Worm (Caenorhabditis elegans) whole organism, L2 larva: ENCODE results near the gene vha-1.

Experiments used
- C34F6.9 ChIP-seq: fragments of 150-350 bp; optimal IDR thresholded peaks from 2 replicates; lab custom pipeline; 2014; ENCODE audit warnings: missing biosample characterization, missing genetic modification characterization
- F13H6.1 ChIP-seq: sonication (generic microtip); optimal IDR thresholded peaks from 2 replicates; lab custom pipeline; 2016; ENCODE audit warnings: missing genetic modification characterization, missing compliant biosample characterization
- R02D3.7 ChIP-seq: fragments of 150-350 bp; optimal IDR thresholded peaks from 2 replicates; lab custom pipeline; 2014; ENCODE audit warnings: missing biosample characterization, missing genetic modification characterization
- Y55F3AM.14 ChIP-seq: fragments of 200-800 bp; sonication (Bioruptor generic); optimal IDR thresholded peaks from 2 replicates; lab custom pipeline; 2018; ENCODE audit warnings: mild to moderate bottlenecking, missing genetic modification characterization, missing compliant biosample characterization
- ZK546.5 ChIP-seq: sonication (generic microtip); optimal IDR thresholded peaks from 2 replicates; lab custom pipeline; 2017; ENCODE audit warnings: missing biosample characterization, missing genetic modification characterization
- alr-1 ChIP-seq: fragments of 150-350 bp; optimal IDR thresholded peaks from 2 replicates; lab custom pipeline; 2014; ENCODE audit warnings: missing biosample characterization, missing genetic modification characterization
- aly-2 ChIP-seq: fragments of 150-350 bp; optimal IDR thresholded peaks from 2 replicates; lab custom pipeline; 2014; ENCODE audit warnings: missing biosample characterization, missing genetic modification characterization
- ama-1 ChIP-seq: fragments of 150-350 bp; optimal IDR thresholded peaks from 2 replicates; lab custom pipeline; 2018; ENCODE audit warnings: inconsistent platforms
- blmp-1 ChIP-seq: sonication (generic microtip); optimal IDR thresholded peaks from 2 replicates; lab custom pipeline; 2017; ENCODE audit warnings: missing genetic modification characterization, mild to moderate bottlenecking, missing compliant biosample characterization, antibody characterized with exemption, moderate library complexity; ENCODE audit not compliant: insufficient read depth
- ceh-16 ChIP-seq: fragments of 150-350 bp; optimal IDR thresholded peaks from 2 replicates; lab custom pipeline; 2014; ENCODE audit warnings: missing biosample characterization, missing genetic modification characterization
- crh-2 ChIP-seq: sonication (generic microtip); optimal IDR thresholded peaks from 2 replicates; lab custom pipeline; 2017; ENCODE audit warnings: missing biosample characterization, missing genetic modification characterization
- dmd-4 ChIP-seq: sonication (generic microtip); optimal IDR thresholded peaks from 2 replicates; lab custom pipeline; 2017; ENCODE audit warnings: missing biosample characterization, missing genetic modification characterization
- egl-27 ChIP-seq: sonication (generic microtip); optimal IDR thresholded peaks from 3 replicates; lab custom pipeline; 2017; ENCODE audit warnings: missing biosample characterization, missing genetic modification reagents, missing genetic modification characterization
- elt-1 ChIP-seq: fragments of 150-350 bp; optimal IDR thresholded peaks from 2 replicates; lab custom pipeline; 2014; ENCODE audit warnings: missing biosample characterization, missing genetic modification characterization
- elt-3 ChIP-seq: sonication (generic microtip); optimal IDR thresholded peaks from 2 replicates; lab custom pipeline; 2017; ENCODE audit warnings: missing biosample characterization, missing genetic modification characterization
- fos-1 ChIP-seq: fragments of 150-350 bp; optimal IDR thresholded peaks from 2 replicates; lab custom pipeline; 2014; ENCODE audit warnings: missing biosample characterization, missing genetic modification characterization
- gmeb-1 ChIP-seq: fragments of 150-350 bp; optimal IDR thresholded peaks from 2 replicates; lab custom pipeline; 2014; ENCODE audit warnings: missing biosample characterization, missing genetic modification characterization
- lin-11 ChIP-seq: fragments of 150-350 bp; sonication (generic microtip); optimal IDR thresholded peaks from 2 replicates; lab custom pipeline; 2014; ENCODE audit warnings: missing biosample characterization, missing genetic modification characterization, inconsistent platforms, mixed read lengths
- lin-13 ChIP-seq: fragments of 150-350 bp; optimal IDR thresholded peaks from 2 replicates; lab custom pipeline; 2014; ENCODE audit warnings: missing biosample characterization, missing genetic modification reagents, missing genetic modification characterization
- lin-39 ChIP-seq: fragments of 150-350 bp; optimal IDR thresholded peaks from 2 replicates; lab custom pipeline; 2014; ENCODE audit warnings: missing biosample characterization, missing genetic modification reagents, missing genetic modification characterization
- lsy-2 ChIP-seq, 2 experiments: fragments of 150-350 bp in 1 of 2; sonication (generic microtip) in 1 of 2; optimal IDR thresholded peaks; 2 replicates each; lab custom pipeline; 2014 to 2017; ENCODE audit warnings: missing biosample characterization in 2 of 2, missing genetic modification characterization in 2 of 2
- mab-5 ChIP-seq: fragments of 150-350 bp; optimal IDR thresholded peaks from 2 replicates; lab custom pipeline; 2014; ENCODE audit warnings: missing biosample characterization, missing genetic modification characterization
- mbf-1 ChIP-seq: sonication (generic microtip); optimal IDR thresholded peaks from 2 replicates; lab custom pipeline; 2017; ENCODE audit warnings: missing biosample characterization, missing genetic modification characterization
- mdl-1 ChIP-seq, 2 experiments: fragments of 150-350 bp in 1 of 2; sonication (generic microtip) in 1 of 2; optimal IDR thresholded peaks; 2 replicates each; lab custom pipeline; 2017; ENCODE audit warnings: missing biosample characterization in 2 of 2, missing genetic modification characterization in 2 of 2
- nhr-10 ChIP-seq: sonication (generic microtip); optimal IDR thresholded peaks from 2 replicates; lab custom pipeline; 2017; ENCODE audit warnings: missing biosample characterization, missing genetic modification characterization
- nhr-12 ChIP-seq: fragments of 150-350 bp; optimal IDR thresholded peaks from 2 replicates; lab custom pipeline; 2014; ENCODE audit warnings: missing biosample characterization, missing genetic modification characterization
- nhr-129 ChIP-seq: fragments of 150-350 bp; optimal IDR thresholded peaks from 2 replicates; lab custom pipeline; 2014; ENCODE audit warnings: missing biosample characterization, missing genetic modification characterization
- nhr-21 ChIP-seq: fragments of 150-350 bp; optimal IDR thresholded peaks from 2 replicates; lab custom pipeline; 2014; ENCODE audit warnings: missing biosample characterization, missing genetic modification characterization
- nhr-23 ChIP-seq: fragments of 150-350 bp; optimal IDR thresholded peaks from 2 replicates; lab custom pipeline; 2014; ENCODE audit warnings: missing biosample characterization, missing genetic modification reagents, missing genetic modification characterization
- nhr-25 ChIP-seq: fragments of 150-350 bp; sonication (generic microtip); optimal IDR thresholded peaks from 3 replicates; lab custom pipeline; 2014; ENCODE audit warnings: missing biosample characterization, missing genetic modification characterization
- nhr-77 ChIP-seq: fragments of 150-350 bp; optimal IDR thresholded peaks from 2 replicates; lab custom pipeline; 2014; ENCODE audit warnings: missing biosample characterization, missing genetic modification characterization
- peb-1 ChIP-seq: fragments of 150-350 bp; optimal IDR thresholded peaks from 2 replicates; lab custom pipeline; 2014; ENCODE audit warnings: missing biosample characterization, missing genetic modification characterization
- sem-4 ChIP-seq: fragments of 150-350 bp; optimal IDR thresholded peaks from 2 replicates; lab custom pipeline; 2014; ENCODE audit warnings: missing biosample characterization, missing genetic modification reagents, missing genetic modification characterization
- skn-1 ChIP-seq: sonication (generic microtip); optimal IDR thresholded peaks from 2 replicates; lab custom pipeline; 2017; ENCODE audit warnings: missing biosample characterization, missing genetic modification characterization
- sma-3 ChIP-seq: sonication (generic microtip); optimal IDR thresholded peaks from 2 replicates; lab custom pipeline; 2016; ENCODE audit warnings: missing genetic modification reagents, missing genetic modification characterization, missing compliant biosample characterization
- sma-9 ChIP-seq, 2 experiments: fragments of 150-350 bp in 1 of 2; sonication (generic microtip) in 1 of 2; optimal IDR thresholded peaks; 2 replicates each; lab custom pipeline; 2014 to 2016; ENCODE audit warnings: missing genetic modification characterization in 2 of 2, mild to moderate bottlenecking in 1 of 2, missing biosample characterization in 1 of 2, missing compliant biosample characterization in 1 of 2, missing genetic modification reagents in 1 of 2, moderate library complexity in 1 of 2
- snpc-4 ChIP-seq: fragments of 150-350 bp; optimal IDR thresholded peaks from 2 replicates; lab custom pipeline; 2014; ENCODE audit warnings: missing biosample characterization, missing genetic modification characterization
- unc-39 ChIP-seq: fragments of 150-350 bp; optimal IDR thresholded peaks from 2 replicates; lab custom pipeline; 2014; ENCODE audit warnings: missing biosample characterization, missing genetic modification characterization
- unc-55 ChIP-seq: fragments of 150-350 bp; sonication (generic microtip); optimal IDR thresholded peaks from 3 replicates; lab custom pipeline; 2014; ENCODE audit warnings: missing biosample characterization, missing genetic modification reagents, missing genetic modification characterization
- unc-62 ChIP-seq: fragments of 150-350 bp; optimal IDR thresholded peaks from 2 replicates; lab custom pipeline; 2014; ENCODE audit warnings: missing biosample characterization, missing genetic modification reagents, missing genetic modification characterization
- ztf-1 ChIP-seq: fragments of 200-800 bp; sonication (Bioruptor generic); conservative IDR thresholded peaks from 2 replicates; pipeline ENCODE4 v1.3.6; 2022; ENCODE audit warnings: missing genetic modification characterization, missing compliant biosample characterization
- ztf-4 ChIP-seq: fragments of 150-350 bp; optimal IDR thresholded peaks from 2 replicates; lab custom pipeline; 2014; ENCODE audit warnings: missing biosample characterization, missing genetic modification characterization

Gene vha-1

DNA sequence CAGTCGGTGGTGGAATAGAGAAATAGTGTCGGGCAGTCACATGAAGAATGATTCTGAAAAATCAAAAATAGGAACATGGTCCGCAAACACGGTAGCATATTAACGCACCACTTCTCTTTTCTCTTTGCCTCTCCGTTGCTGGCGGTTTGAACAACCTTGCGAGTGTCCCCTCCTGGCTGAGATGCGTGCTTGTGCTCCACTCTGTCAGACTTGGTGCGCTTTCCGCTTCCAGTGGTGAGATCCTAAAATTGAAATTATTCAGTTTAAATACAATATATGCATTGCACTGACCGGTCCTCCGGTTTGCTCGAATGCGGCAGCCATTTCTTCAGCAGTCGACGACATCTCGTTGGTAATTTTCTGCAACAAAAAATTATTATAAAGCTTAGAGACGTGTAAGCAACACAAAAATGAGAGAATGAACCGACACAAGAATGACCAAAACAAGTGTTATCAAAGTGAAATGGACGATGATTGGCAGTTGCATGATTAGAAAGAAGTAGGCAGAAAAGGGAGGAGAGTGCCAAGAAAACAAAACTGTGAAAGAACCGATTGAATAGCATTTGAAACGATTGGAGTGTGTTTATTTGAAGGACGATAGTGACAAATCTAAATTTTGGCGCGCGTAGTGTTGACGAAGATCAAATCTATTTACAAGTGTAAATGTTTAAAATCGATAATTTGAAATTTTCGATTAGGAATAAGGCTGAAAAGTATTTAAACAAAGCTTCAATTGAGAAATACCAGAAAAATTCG is 44.2 kb downstream of the vha-1 start, which contains the start of gene ZK632.9:
ZK632.9 (minus strand) TSS at position 360 of the 756 bp plus-strand sequence.
- peak; percentile 32 for TF ChIP-seq nhr-129
- TF ChIP-seq unc-62 (GFP tag; lab: Kevin White, UChicago) = no peak
- TF ChIP-seq fos-1 = peak; percentile 35
- TF ChIP-seq egl-27 (tag; lab: Kevin White, UChicago) = no peak
- peak; percentile 8 for TF ChIP-seq nhr-21 (tag; lab: Kevin White, UChicago)
- TF ChIP-seq unc-55 = peak; percentile 11
- no peak for TF ChIP-seq ztf-4 (tag; lab: Kevin White, UChicago)
- no peak for TF ChIP-seq nhr-77 (tag; lab: Kevin White, UChicago)
- peak; percentile 9 for TF ChIP-seq Y55F3AM.14 (GFP tag; lab: Kevin White, UChicago)
- no peak for TF ChIP-seq sma-3 (GFP tag; lab: Kevin White, UChicago)
- peak; percentile 34 for TF ChIP-seq skn-1 (tag; lab: Kevin White, UChicago)
- TF ChIP-seq nhr-12 = no peak
- peak; percentile 7 for TF ChIP-seq nhr-10 (tag; lab: Kevin White, UChicago)

DNA sequence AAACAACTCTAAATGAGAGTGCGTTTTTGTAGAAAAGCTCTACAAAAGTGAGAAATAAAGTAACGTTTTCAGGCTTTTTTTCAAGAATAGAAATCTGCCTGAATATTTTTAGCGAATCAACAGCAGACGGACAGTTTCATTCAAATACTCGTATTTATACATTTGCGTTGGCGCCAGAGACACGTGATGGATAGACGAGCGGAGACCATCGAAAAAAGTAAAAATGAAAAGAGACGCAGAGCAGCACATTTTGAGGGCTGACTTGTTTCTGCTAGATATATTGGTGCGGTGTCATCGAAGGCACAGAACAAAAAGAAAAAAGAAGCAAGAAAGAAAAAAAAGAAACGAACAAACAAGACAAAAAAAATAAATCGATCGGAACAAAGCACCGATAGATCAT is 45.0 kb downstream of the vha-1 start:
- TF ChIP-seq dmd-4 (tag; lab: Kevin White, UChicago) (no peak), Y55F3AM.14 (GFP tag; lab: Kevin White, UChicago) (peak; percentile 82), lin-39 (tag; lab: Kevin White, UChicago) (no peak), crh-2 (tag; lab: Kevin White, UChicago) (peak; percentile 68), lin-11 (no peak), alr-1 (no peak), sem-4 (tag; lab: Kevin White, UChicago) (peak; percentile 6), mab-5 (tag; lab: Kevin White, UChicago) (peak; percentile 32), unc-62 (GFP tag; lab: Kevin White, UChicago) (no peak), mdl-1 (tag; optimal IDR thresholded peaks at IDR 0.05; lab: Kevin White, UChicago) (peak in 1 of 2 experiments; percentile 46), ama-1 (lab: Kevin White, UChicago) (peak; percentile 93), nhr-77 (tag; lab: Kevin White, UChicago) (no peak), fos-1 (peak; percentile 3), snpc-4 (tag; lab: Kevin White, UChicago) (no peak), nhr-12 (no peak), aly-2 (tag; lab: Kevin White, UChicago) (no peak), unc-55 (peak; percentile 34), egl-27 (tag; lab: Kevin White, UChicago) (no peak), nhr-23 (tag; lab: Kevin White, UChicago) (no peak), elt-3 (tag; lab: Kevin White, UChicago) (no peak), lin-13 (GFP tag; lab: Kevin White, UChicago) (peak; percentile 18), sma-3 (GFP tag; lab: Kevin White, UChicago) (peak; percentile 46), unc-39 (tag; lab: Kevin White, UChicago) (no peak), C34F6.9 (tag; lab: Kevin White, UChicago) (peak; percentile 71), F13H6.1 (tag; lab: Kevin White, UChicago) (peak; percentile 61), sma-9 (GFP tag; optimal IDR thresholded peaks at IDR 0.05; lab: Kevin White, UChicago) (peak; percentile 52), sma-9 (tag; optimal IDR thresholded peaks at IDR 0.05; lab: Kevin White, UChicago) (no peak), ztf-1 (GFP tag; lab: Robert Waterston, UW) (no peak), R02D3.7 (tag; lab: Kevin White, UChicago) (no peak), nhr-21 (tag; lab: Kevin White, UChicago) (no peak), nhr-10 (tag; lab: Kevin White, UChicago) (no peak), blmp-1 (tag; lab: Kevin White, UChicago) (no peak), mbf-1 (tag; lab: Kevin White, UChicago) (no peak), peb-1 (tag; lab: Kevin White, UChicago) (no peak), nhr-129 (peak; percentile 83), ZK546.5 (tag; lab: Kevin White, UChicago) (no peak), ceh-16 (tag; lab: Kevin White, UChicago) (no peak), nhr-25 (tag; lab: Kevin White, UChicago) (no peak), gmeb-1 (tag; lab: Kevin White, UChicago) (peak; percentile 23), skn-1 (tag; lab: Kevin White, UChicago) (no peak), elt-1 (tag; lab: Kevin White, UChicago) (no peak), lsy-2 (tag; optimal IDR thresholded peaks at IDR 0.05; lab: Kevin White, UChicago) (peak in 1 of 2 experiments; percentile 79), ztf-4 (tag; lab: Kevin White, UChicago) (peak; percentile 65)
